Fruit fly (Drosophila melanogaster) whole organism, embryonic: ENCODE measurements around the gene Sp1.

Source experiments
- CG11504 ChIP-seq: fragments of 200-800 bp; sonication (Bioruptor generic); optimal IDR thresholded peaks from 3 replicates; lab custom pipeline; 2019; ENCODE audit warnings: missing biosample characterization, mild to moderate bottlenecking, missing genetic modification characterization, moderate library complexity
- CG14860 ChIP-seq: fragments of 200-800 bp; sonication (Bioruptor generic); IDR thresholded peaks from 3 replicates; pipeline ENCODE4 v1.3.6; 2022; ENCODE audit warnings: missing biosample characterization, missing genetic modification characterization; ENCODE audit not compliant: partially characterized antibody
- CG17328 ChIP-seq: fragments of 200-800 bp; sonication (Bioruptor generic); IDR thresholded peaks from 2 replicates; pipeline ENCODE4 v1.3.6; 2022; ENCODE audit warnings: missing biosample characterization, missing genetic modification characterization
- CG17385 ChIP-seq: fragments of 200-800 bp; sonication (Bioruptor generic); optimal IDR thresholded peaks from 3 replicates; lab custom pipeline; 2018; ENCODE audit warnings: missing biosample characterization, mild to moderate bottlenecking, missing genetic modification characterization
- CG17912 ChIP-seq: fragments of 200-800 bp; sonication (Bioruptor generic); optimal IDR thresholded peaks from 2 replicates; lab custom pipeline; 2018; ENCODE audit warnings: missing biosample characterization, mild to moderate bottlenecking, missing genetic modification characterization
- CG3407 ChIP-seq: fragments of 200-800 bp; sonication (Bioruptor generic); optimal IDR thresholded peaks from 2 replicates; lab custom pipeline; 2018; ENCODE audit warnings: missing biosample characterization, mild to moderate bottlenecking, missing genetic modification characterization
- CG34422 ChIP-seq: fragments of 200-800 bp; sonication (Bioruptor generic); IDR thresholded peaks from 3 replicates; pipeline ENCODE4 v1.3.6; 2022; ENCODE audit warnings: missing biosample characterization, missing genetic modification characterization
- CG4820 ChIP-seq: fragments of 200-800 bp; sonication (Bioruptor generic); optimal IDR thresholded peaks from 3 replicates; lab custom pipeline; 2016; ENCODE audit warnings: missing biosample characterization, missing genetic modification characterization
- CG5180 ChIP-seq: fragments of 200-800 bp; sonication (Bioruptor generic); optimal IDR thresholded peaks from 3 replicates; lab custom pipeline; 2017; ENCODE audit warnings: missing biosample characterization, missing genetic modification characterization, mild to moderate bottlenecking, moderate library complexity, missing genetic modification reagents
- CG6175 ChIP-seq: fragments of 200-800 bp; sonication (Bioruptor generic); IDR thresholded peaks from 3 replicates; pipeline ENCODE4 v1.3.6; 2022; ENCODE audit warnings: missing biosample characterization, missing genetic modification characterization
- CG7372 ChIP-seq: fragments of 200-800 bp; sonication (Bioruptor generic); IDR thresholded peaks from 2 replicates; pipeline ENCODE4 v1.3.6; 2022; ENCODE audit warnings: missing biosample characterization, missing genetic modification characterization
- CG7963 ChIP-seq: fragments of 200-800 bp; sonication (Bioruptor generic); IDR thresholded peaks from 3 replicates; pipeline ENCODE4 v1.3.6; 2022; ENCODE audit warnings: missing biosample characterization, missing genetic modification characterization; ENCODE audit not compliant: partially characterized antibody
- CG8290 ChIP-seq, 3 experiments: fragments of 200-800 bp; sonication (Bioruptor generic); optimal IDR thresholded peaks; 2 replicates each; lab custom pipeline; 2016 to 2019; ENCODE audit warnings: missing biosample characterization in 3 of 3, missing genetic modification characterization in 3 of 3, mild to moderate bottlenecking in 2 of 3, moderate library complexity in 1 of 3
- CG8478 ChIP-seq: fragments of >200 bp; optimal IDR thresholded peaks from 2 replicates; lab custom pipeline; 2018
- CHES-1-like ChIP-seq: fragments of 200-800 bp; sonication (Bioruptor generic); optimal IDR thresholded peaks from 2 replicates; lab custom pipeline; 2016; ENCODE audit warnings: missing biosample characterization, missing genetic modification characterization
- E2f1 ChIP-seq: fragments of 200-800 bp; sonication (Bioruptor generic); IDR thresholded peaks from 2 replicates; pipeline ENCODE4 v1.3.6; 2022; ENCODE audit warnings: missing biosample characterization, missing genetic modification characterization
- Eip74EF ChIP-seq, 2 experiments: fragments of 200-800 bp in 1 of 2; fragments of >200 bp in 1 of 2; sonication (Bioruptor generic) in 1 of 2; optimal IDR thresholded peaks; 2 replicates each; lab custom pipeline; 2017 to 2019; ENCODE audit warnings: missing biosample characterization in 2 of 2, missing genetic modification characterization in 2 of 2, mild to moderate bottlenecking in 1 of 2, moderate library complexity in 1 of 2
- Fer1 ChIP-seq: fragments of 200-800 bp; sonication (Bioruptor generic); optimal IDR thresholded peaks from 2 replicates; lab custom pipeline; 2017; ENCODE audit warnings: missing biosample characterization, mild to moderate bottlenecking, missing genetic modification characterization
- HLHmδ ChIP-seq: fragments of 200-800 bp; sonication (Bioruptor generic); optimal IDR thresholded peaks from 2 replicates; lab custom pipeline; 2018; ENCODE audit warnings: missing biosample characterization, mild to moderate bottlenecking, missing genetic modification characterization, moderate library complexity
- HmgD ChIP-seq: fragments of 200-800 bp; sonication (Bioruptor generic); optimal IDR thresholded peaks from 3 replicates; lab custom pipeline; 2016; ENCODE audit warnings: missing biosample characterization, missing genetic modification characterization
- MBD-R2 ChIP-seq: fragments of 200-800 bp; sonication (Bioruptor generic); IDR thresholded peaks from 2 replicates; pipeline ENCODE4 v1.3.6; 2022; ENCODE audit warnings: missing biosample characterization, missing genetic modification characterization
- Med ChIP-seq: fragments of 200-800 bp; sonication (Bioruptor generic); peaks from one replicate; lab custom pipeline; 2016; ENCODE audit warnings: missing biosample characterization, missing genetic modification characterization, mild to moderate bottlenecking, inconsistent platforms, moderate library complexity
- Rfx ChIP-seq: fragments of 200-800 bp; sonication (Bioruptor generic); IDR thresholded peaks from 2 replicates; pipeline ENCODE4 v1.3.6; 2022; ENCODE audit warnings: missing biosample characterization, missing genetic modification characterization
- Scr ChIP-seq: fragments of 200-800 bp; sonication (Bioruptor generic); IDR thresholded peaks from 2 replicates; pipeline ENCODE4 v1.3.6; 2022; ENCODE audit warnings: missing biosample characterization, missing genetic modification characterization; ENCODE audit not compliant: partially characterized antibody
- Six4 ChIP-seq: fragments of 200-800 bp; sonication (Bioruptor generic); optimal IDR thresholded peaks from 2 replicates; lab custom pipeline; 2016; ENCODE audit warnings: missing biosample characterization, missing genetic modification characterization
- Sry-δ ChIP-seq: fragments of 200-800 bp; sonication (Bioruptor generic); optimal IDR thresholded peaks from 2 replicates; lab custom pipeline; 2016; ENCODE audit warnings: missing biosample characterization, missing genetic modification characterization
- Trl ChIP-seq, 3 experiments: fragments of >200 bp in 2 of 3; fragments of 200-800 bp in 1 of 3; sonication (Bioruptor generic) in 1 of 3; optimal IDR thresholded peaks; 2 replicates in 1 of 3; 3 replicates in 2 of 3; lab custom pipeline; 2016 to 2017; ENCODE audit warnings: missing biosample characterization in 1 of 3, missing genetic modification characterization in 1 of 3
- abd-A ChIP-seq: fragments of 200-800 bp; sonication (Bioruptor generic); optimal IDR thresholded peaks from 3 replicates; lab custom pipeline; 2019; ENCODE audit warnings: missing biosample characterization, mild to moderate bottlenecking, missing genetic modification characterization, moderate library complexity
- ase ChIP-seq: fragments of 200-800 bp; sonication (Bioruptor generic); IDR thresholded peaks from 3 replicates; pipeline ENCODE4 v1.3.6; 2022; ENCODE audit warnings: missing biosample characterization, missing genetic modification characterization
- bab2 ChIP-seq: fragments of 200-800 bp; sonication (Bioruptor generic); optimal IDR thresholded peaks from 2 replicates; lab custom pipeline; 2016; ENCODE audit warnings: missing biosample characterization, missing genetic modification characterization
- cg ChIP-seq: fragments of 200-800 bp; sonication (Bioruptor generic); optimal IDR thresholded peaks from 3 replicates; lab custom pipeline; 2019; ENCODE audit warnings: missing biosample characterization, mild to moderate bottlenecking, missing genetic modification characterization, moderate library complexity
- chinmo ChIP-seq: fragments of 200-800 bp; sonication (Bioruptor generic); IDR thresholded peaks from 4 replicates; pipeline ENCODE4 v1.3.6; 2022; ENCODE audit warnings: missing biosample characterization, missing genetic modification characterization; ENCODE audit not compliant: partially characterized antibody
- corto ChIP-seq: fragments of 200-800 bp; sonication (Bioruptor generic); optimal IDR thresholded peaks from 2 replicates; lab custom pipeline; 2016; ENCODE audit warnings: missing biosample characterization, mild to moderate bottlenecking, missing genetic modification characterization, moderate library complexity
- da ChIP-seq: fragments of 200-800 bp; sonication (Bioruptor generic); optimal IDR thresholded peaks from 2 replicates; lab custom pipeline; 2016; ENCODE audit warnings: missing biosample characterization, missing genetic modification characterization
- dmrt11E ChIP-seq: fragments of 200-800 bp; sonication (Bioruptor generic); optimal IDR thresholded peaks from 3 replicates; lab custom pipeline; 2018; ENCODE audit warnings: missing biosample characterization, mild to moderate bottlenecking, missing genetic modification characterization, moderate library complexity
- dpn ChIP-seq, 2 experiments: fragments of 200-800 bp; sonication (Bioruptor generic); optimal IDR thresholded peaks; 3 replicates each; lab custom pipeline; 2016; ENCODE audit warnings: missing biosample characterization in 2 of 2, missing genetic modification characterization in 2 of 2
- gem ChIP-seq: fragments of 200-800 bp; sonication (Bioruptor generic); optimal IDR thresholded peaks from 2 replicates; lab custom pipeline; 2019; ENCODE audit warnings: missing biosample characterization, mild to moderate bottlenecking, missing genetic modification characterization, moderate library complexity
- insv ChIP-seq, 2 experiments: fragments of 200-800 bp; sonication (Bioruptor generic); optimal IDR thresholded peaks; 3 replicates each; lab custom pipeline; 2016 to 2018; ENCODE audit warnings: missing biosample characterization in 2 of 2, missing genetic modification characterization in 2 of 2
- knrl ChIP-seq: fragments of 200-800 bp; sonication (Bioruptor generic); IDR thresholded peaks from 3 replicates; pipeline ENCODE4 v1.3.6; 2022; ENCODE audit warnings: missing biosample characterization, missing genetic modification characterization; ENCODE audit not compliant: partially characterized antibody
- luna ChIP-seq: fragments of 200-800 bp; sonication (Bioruptor generic); optimal IDR thresholded peaks from 2 replicates; lab custom pipeline; 2016; ENCODE audit warnings: missing biosample characterization, missing genetic modification characterization
- pzg ChIP-seq: fragments of 200-800 bp; sonication (Bioruptor generic); optimal IDR thresholded peaks from 3 replicates; lab custom pipeline; 2018; ENCODE audit warnings: missing biosample characterization, mild to moderate bottlenecking, missing genetic modification characterization, moderate library complexity
- sens ChIP-seq: fragments of 200-800 bp; sonication (Bioruptor generic); peaks from one replicate; lab custom pipeline; 2016; ENCODE audit warnings: missing biosample characterization, missing genetic modification characterization
- slp2 ChIP-seq: fragments of 200-800 bp; sonication (Bioruptor generic); optimal IDR thresholded peaks from 2 replicates; lab custom pipeline; 2016; ENCODE audit warnings: missing biosample characterization, missing genetic modification characterization
- sqz ChIP-seq: fragments of 200-800 bp; sonication (Bioruptor generic); optimal IDR thresholded peaks from 3 replicates; lab custom pipeline; 2018; ENCODE audit warnings: missing biosample characterization, mild to moderate bottlenecking, missing genetic modification characterization
- trh ChIP-seq: fragments of 200-800 bp; sonication (Bioruptor generic); optimal IDR thresholded peaks from 2 replicates; lab custom pipeline; 2016; ENCODE audit warnings: missing biosample characterization, missing genetic modification characterization
- usp ChIP-seq: fragments of >200 bp; optimal IDR thresholded peaks from 2 replicates; lab custom pipeline; 2017; ENCODE audit warnings: missing biosample characterization, missing genetic modification characterization
- vvl ChIP-seq: fragments of 200-800 bp; sonication (Bioruptor generic); IDR thresholded peaks from 2 replicates; pipeline ENCODE4 v1.3.6; 2022; ENCODE audit warnings: missing biosample characterization, missing genetic modification characterization
- zfh1 ChIP-seq: fragments of 200-800 bp; sonication (Bioruptor generic); IDR thresholded peaks from 3 replicates; pipeline ENCODE4 v1.3.6; 2022; ENCODE audit warnings: missing biosample characterization, missing genetic modification characterization

The Sp1 gene

DNA sequence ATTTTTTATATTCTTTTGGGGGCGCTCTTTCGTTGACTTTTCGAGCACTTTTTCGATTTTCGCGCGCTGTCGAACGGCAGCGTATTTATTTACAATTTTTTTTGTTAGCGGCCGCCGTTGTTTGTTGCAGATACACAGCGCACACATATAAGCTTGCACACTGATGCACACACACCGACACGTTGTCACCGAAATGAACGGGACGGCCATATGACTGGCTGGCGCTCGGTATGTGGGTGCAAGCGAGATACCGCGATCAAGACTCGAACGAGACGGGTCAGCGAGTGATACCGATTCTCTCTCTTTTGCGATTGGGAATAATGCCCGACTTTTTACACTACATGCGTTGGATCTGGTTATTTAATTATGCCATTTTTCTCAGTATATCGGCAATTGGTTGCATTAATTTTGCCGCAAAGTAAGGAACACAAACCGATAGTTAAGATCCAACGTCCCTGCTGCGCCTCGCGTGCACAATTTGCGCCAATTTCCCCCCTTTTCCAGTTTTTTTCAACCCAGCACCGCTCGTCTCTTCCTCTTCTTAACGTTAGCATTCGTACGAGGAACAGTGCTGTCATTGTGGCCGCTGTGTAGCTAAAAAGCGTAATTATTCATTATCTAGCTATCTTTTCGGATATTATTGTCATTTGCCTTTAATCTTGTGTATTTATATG is 42.8 kb upstream of the Sp1 start, which contains the start of gene nej (continued):
- no peak for TF ChIP-seq corto
- peak; percentile 87 for TF ChIP-seq Med
- TF ChIP-seq CG11504, result peak; percentile 36
- TF ChIP-seq CG8478 (lab: Kevin White, UChicago), result peak; percentile 93
- peak; percentile 94; the same call in 2 of the 4 replicates for TF ChIP-seq chinmo
- no peak for TF ChIP-seq CG7963 (GFP tag; lab: Robert Waterston, UW)
- no peak for TF ChIP-seq Sry-δ
- peak; percentile 34 for TF ChIP-seq CG3407 (GFP tag; lab: Kevin White, UChicago)
- TF ChIP-seq Six4 (GFP tag; lab: Kevin White, UChicago), result no peak
- TF ChIP-seq MBD-R2 (GFP tag; lab: Robert Waterston, UW), result peak; percentile 18; the same call in 1 of the 2 replicates
- peak; percentile 91 for TF ChIP-seq cg (GFP tag; lab: Kevin White, UChicago)
- TF ChIP-seq pzg, result peak; percentile 17
- no peak for TF ChIP-seq da (GFP tag; lab: Kevin White, UChicago)
- no peak for TF ChIP-seq CG7372 (GFP tag; lab: Robert Waterston, UW)
- TF ChIP-seq HLHmδ (GFP tag; lab: Kevin White, UChicago), result peak; percentile 49
- TF ChIP-seq sens (GFP tag; lab: Kevin White, UChicago), result peak; percentile 45
- peak; percentile 71; the same call in 1 of the 3 replicates for TF ChIP-seq CG6175 (GFP tag; lab: Robert Waterston, UW)
- peak; percentile 2 for TF ChIP-seq HmgD (GFP tag; lab: Kevin White, UChicago)
- no peak for TF ChIP-seq luna (GFP tag; lab: Kevin White, UChicago)
- TF ChIP-seq CG34422, result 0 out of 3 replicates have a peak, but pooled peaks have one; percentile 40
- peak; percentile 90 for TF ChIP-seq CG17385 (GFP tag; lab: Kevin White, UChicago)
- TF ChIP-seq CHES-1-like (GFP tag; lab: Kevin White, UChicago), result no peak
- TF ChIP-seq usp (GFP tag; lab: Kevin White, UChicago), result no peak
- TF ChIP-seq Trl (optimal IDR thresholded peaks at IDR 0.05; lab: Kevin White, UChicago), result peak in 1 of 2 experiments; percentile 53
- TF ChIP-seq Trl (GFP tag; optimal IDR thresholded peaks at IDR 0.05; lab: Kevin White, UChicago), result no peak
- TF ChIP-seq E2f1 (GFP tag; lab: Robert Waterston, UW), result peak; percentile 38; the same call in 1 of the 2 replicates
- 0 out of 3 replicates have a peak, but pooled peaks have one; percentile 18 for TF ChIP-seq zfh1 (GFP tag; lab: Robert Waterston, UW)
- no peak for TF ChIP-seq CG14860 (GFP tag; lab: Robert Waterston, UW)
- peak; percentile 17; the same call in 1 of the 2 replicates for TF ChIP-seq Rfx (GFP tag; lab: Robert Waterston, UW)
- TF ChIP-seq sqz (GFP tag; lab: Kevin White, UChicago), result peak; percentile 97

DNA sequence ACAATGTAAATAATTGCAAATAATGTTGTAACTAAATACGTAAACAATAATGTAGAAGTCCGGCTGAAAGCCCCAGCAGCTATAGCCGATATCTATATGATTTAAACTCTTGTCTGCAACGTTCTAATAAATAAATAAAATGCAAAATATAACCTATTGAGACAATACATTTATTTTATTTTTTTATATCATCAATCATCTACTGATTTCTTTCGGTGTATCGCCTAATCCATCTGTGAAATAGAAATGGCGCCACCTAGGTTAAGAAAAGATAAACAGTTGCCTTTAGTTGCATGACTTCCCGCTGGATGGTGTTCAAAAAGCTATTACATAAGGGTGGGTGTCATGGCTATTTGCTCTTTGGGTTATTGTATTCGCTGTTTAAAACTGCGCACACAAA is 41.8 kb upstream of the Sp1 start:
- TF ChIP-seq bab2 (GFP tag; lab: Kevin White, UChicago) (peak; percentile 88), knrl (GFP tag; lab: Robert Waterston, UW) (peak; percentile 25; the same call in 1 of the 3 replicates), slp2 (GFP tag; lab: Kevin White, UChicago) (peak; percentile 73), CG4820 (GFP tag; lab: Kevin White, UChicago) (peak; percentile 91), trh (GFP tag; lab: Kevin White, UChicago) (peak; percentile 87), dpn (GFP tag; optimal IDR thresholded peaks at IDR 0.05; lab: Kevin White, UChicago) (peak; percentile 77 to 88), ase (GFP tag; lab: Robert Waterston, UW) (peak; percentile 95), insv (GFP tag; optimal IDR thresholded peaks at IDR 0.05; lab: Kevin White, UChicago) (peak; percentile 23 to 79), Scr (no peak), Eip74EF (GFP tag; optimal IDR thresholded peaks at IDR 0.05; lab: Kevin White, UChicago) (peak in 1 of 2 experiments; percentile 96), CG17912 (GFP tag; lab: Kevin White, UChicago) (peak; percentile 80), CG8478 (lab: Kevin White, UChicago) (no peak), Fer1 (GFP tag; lab: Kevin White, UChicago) (peak; percentile 98), CG17328 (GFP tag; lab: Robert Waterston, UW) (peak; percentile 96), CG8290 (GFP tag; optimal IDR thresholded peaks at IDR 0.05; lab: Kevin White, UChicago) (peak; percentile 66), CG8290 (tag; optimal IDR thresholded peaks at IDR 0.05; lab: Kevin White, UChicago) (peak; percentile 90 to 92), gem (tag; lab: Kevin White, UChicago) (peak; percentile 97), vvl (GFP tag; lab: Robert Waterston, UW) (peak; percentile 97), CG7963 (GFP tag; lab: Robert Waterston, UW) (no peak), CG5180 (peak; percentile 88), dmrt11E (tag; lab: Kevin White, UChicago) (peak; percentile 94), abd-A (tag; lab: Kevin White, UChicago) (peak; percentile 50)
